Worm (Caenorhabditis elegans): ENCODE measurements around the gene eyg-1.

Gene eyg-1

DNA sequence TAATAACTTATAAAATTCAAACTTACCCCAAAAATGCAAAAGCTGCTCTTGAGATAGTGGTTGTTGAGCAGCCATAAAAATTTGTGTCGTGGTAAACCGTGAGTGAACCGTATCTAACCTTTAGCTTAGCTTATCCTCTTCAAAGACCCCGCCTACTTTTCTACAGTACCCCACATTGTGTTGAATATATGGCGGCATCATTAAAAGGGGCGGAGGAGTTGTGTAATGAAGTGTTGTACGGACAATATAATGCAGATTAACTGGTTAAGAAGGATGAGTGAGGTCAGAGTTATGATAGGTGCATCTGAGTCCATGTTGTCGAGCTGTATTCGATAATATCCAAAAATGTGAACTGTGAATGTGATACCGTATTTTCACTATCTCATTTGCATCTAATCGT is at the start of gene eyg-1:
Gene eyg-1 (minus strand): TSS at position 101 of the 400 bp plus-strand sequence.
- TF ChIP-seq F26F4.8 (GFP tag; conservative IDR thresholded peaks at IDR 0.05), result no peak
- TF ChIP-seq nhr-42 (GFP tag; IDR thresholded peaks at IDR 0.05), result no peak
- no peak for TF ChIP-seq nhr-10 (tag; optimal IDR thresholded peaks at IDR 0.05)
- no peak for TF ChIP-seq ces-1 (GFP tag; optimal IDR thresholded peaks at IDR 0.05)
- no peak for TF ChIP-seq sdz-12 (GFP tag; optimal IDR thresholded peaks at IDR 0.05)
- TF ChIP-seq zag-1 (tag; optimal IDR thresholded peaks at IDR 0.05), result no peak
- peak; percentile 53 for TF ChIP-seq aha-1 (tag)

DNA sequence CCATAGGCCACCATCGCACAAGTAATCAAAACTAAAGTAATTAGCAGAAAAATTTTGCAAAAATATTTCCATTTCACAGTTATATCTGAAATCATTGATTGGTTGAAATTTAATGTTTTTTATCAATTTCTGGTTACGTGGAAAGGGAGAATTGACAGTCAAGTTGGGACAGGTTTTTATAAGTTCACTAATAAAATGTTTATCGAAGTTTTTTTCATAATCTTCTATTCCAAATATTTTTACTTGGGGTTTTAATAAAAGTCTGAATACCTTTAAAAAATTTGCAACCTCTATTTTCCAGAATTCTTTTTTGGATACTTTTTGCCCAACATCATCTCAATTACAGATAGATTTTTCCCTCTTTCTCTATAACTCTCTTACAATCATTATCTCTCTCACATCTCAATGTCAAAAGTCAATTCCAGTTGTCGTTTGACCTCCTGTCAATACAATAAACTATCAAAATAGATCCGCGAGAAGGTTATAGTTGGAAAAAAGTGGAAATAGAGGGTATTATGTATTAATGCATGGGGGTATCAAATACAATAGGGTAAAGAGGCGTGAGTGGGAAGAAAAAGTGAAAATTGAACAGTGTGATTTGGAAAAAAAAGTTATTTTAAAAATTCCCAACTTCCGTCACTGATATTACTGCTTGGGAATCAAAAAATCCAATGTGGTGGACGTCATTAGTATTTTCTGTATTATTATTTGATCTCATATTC is 46.9 kb upstream of the eyg-1 start, which contains the start of the genes chil-2 and ctsa-3.2:
Gene chil-2 (minus strand): TSS at position 101 of the 722 bp plus-strand sequence.
Gene ctsa-3.2 (plus strand): TSS at position 672 of the 722 bp plus-strand sequence.
- TF ChIP-seq nhr-77 (tag; optimal IDR thresholded peaks at IDR 0.05), result no peak
- no peak for TF ChIP-seq hif-1 (tag; optimal IDR thresholded peaks at IDR 0.05)
- TF ChIP-seq spr-1 (tag; optimal IDR thresholded peaks at IDR 0.05), result no peak
- no peak for TF ChIP-seq lin-29 (GFP tag; IDR thresholded peaks at IDR 0.05)
- TF ChIP-seq Y48G9A.11 (GFP tag; IDR thresholded peaks at IDR 0.05), result no peak
- no peak for TF ChIP-seq aly-2 (tag; optimal IDR thresholded peaks at IDR 0.05)
- TF ChIP-seq daf-8 (GFP tag; IDR thresholded peaks at IDR 0.05), result no peak
- TF ChIP-seq ceh-20 (GFP tag; IDR thresholded peaks at IDR 0.05), result no peak

DNA sequence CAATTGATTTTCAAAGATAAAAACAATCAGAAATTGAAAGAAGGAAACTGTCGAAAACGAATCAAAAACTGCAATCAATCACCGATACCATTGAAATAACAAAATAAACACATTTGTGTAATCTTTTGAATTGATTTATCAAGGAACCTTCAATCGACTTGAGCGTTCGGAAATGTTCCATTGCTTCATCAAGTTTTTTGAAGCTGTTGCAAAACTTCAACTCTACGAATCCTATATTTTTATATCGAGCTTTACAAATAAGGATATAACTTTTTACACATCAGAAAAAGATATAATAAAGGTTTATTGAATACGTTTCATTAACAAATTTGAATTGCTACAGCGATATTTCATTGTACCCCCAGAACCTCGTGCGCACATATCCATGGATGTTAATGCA is 45.2 kb upstream of the eyg-1 start, which contains the start of gene chil-8:
Gene chil-8 (minus strand): TSS at position 101 of the 400 bp plus-strand sequence.
- peak; percentile 37 for TF ChIP-seq aha-1 (tag)
- TF ChIP-seq ZK337.2 (GFP tag; IDR thresholded peaks at IDR 0.05), result no peak

DNA sequence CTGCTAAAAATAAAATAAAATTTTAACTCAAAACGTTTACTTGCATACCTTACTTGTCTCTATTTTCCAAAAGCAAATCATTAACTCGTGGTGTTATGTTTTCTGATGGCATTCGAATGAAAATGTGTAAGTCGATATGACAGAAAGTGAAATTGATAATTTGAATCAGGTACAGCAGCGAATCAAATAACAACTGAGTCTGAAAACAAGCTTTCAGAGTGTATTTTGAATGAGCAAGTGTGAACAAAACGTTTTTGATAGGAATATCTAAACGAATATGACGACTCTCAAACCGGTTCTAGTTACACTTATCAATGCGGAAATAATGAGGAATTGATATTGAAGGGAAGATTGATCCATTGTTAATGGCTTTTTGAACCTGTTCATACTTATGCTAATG is 43.3 kb upstream of the eyg-1 start, which contains the start of gene chil-7:
Gene chil-7 (minus strand): TSS at position 112 of the 400 bp plus-strand sequence.
- TF ChIP-seq T20F7.1 (GFP tag; optimal IDR thresholded peaks at IDR 0.05) (no peak), unc-62 (GFP tag; optimal IDR thresholded peaks at IDR 0.05 in 1 of 2) (peak in 1 of 2 experiments; percentile 97), unc-62 (tag; optimal IDR thresholded peaks at IDR 0.05) (no peak)

DNA sequence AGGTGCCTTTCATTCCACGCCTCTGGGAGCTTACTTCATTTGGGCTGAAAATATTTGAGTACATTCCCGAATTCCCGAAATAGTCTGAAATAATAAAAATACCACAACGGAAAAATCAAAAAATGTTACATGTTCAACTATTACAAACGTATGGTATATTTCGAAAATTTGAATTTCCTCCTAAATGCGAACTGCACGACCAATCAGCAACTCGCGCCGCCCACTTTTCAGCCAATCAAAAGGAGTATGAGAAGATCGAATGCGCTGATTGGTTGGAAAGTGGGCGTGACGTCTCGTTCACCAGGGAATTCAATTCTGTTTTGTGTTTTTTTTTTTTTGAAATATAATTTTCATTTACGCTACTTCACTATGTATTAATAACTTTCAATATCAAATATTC is 40.9 kb upstream of the eyg-1 start, which contains the start of gene old-1:
Gene old-1 (minus strand): TSS at position 50 of the 400 bp plus-strand sequence.
- TF ChIP-seq nhr-28 (tag; optimal IDR thresholded peaks at IDR 0.05), result no peak
- no peak for TF ChIP-seq madf-5 (GFP tag; IDR thresholded peaks at IDR 0.05)
- no peak for TF ChIP-seq Y48G9A.11 (GFP tag; IDR thresholded peaks at IDR 0.05)
- no peak for TF ChIP-seq F37D6.2 (tag; optimal IDR thresholded peaks at IDR 0.05)
- no peak for TF ChIP-seq nhr-48 (tag; optimal IDR thresholded peaks at IDR 0.05)
- TF ChIP-seq hlh-30 (tag; optimal IDR thresholded peaks at IDR 0.05; ENCODE audit: insufficient read depth), result no peak
- TF ChIP-seq snpc-4 (tag; optimal IDR thresholded peaks at IDR 0.05), result no peak
- no peak for TF ChIP-seq nhr-6 (tag; optimal IDR thresholded peaks at IDR 0.05)

DNA sequence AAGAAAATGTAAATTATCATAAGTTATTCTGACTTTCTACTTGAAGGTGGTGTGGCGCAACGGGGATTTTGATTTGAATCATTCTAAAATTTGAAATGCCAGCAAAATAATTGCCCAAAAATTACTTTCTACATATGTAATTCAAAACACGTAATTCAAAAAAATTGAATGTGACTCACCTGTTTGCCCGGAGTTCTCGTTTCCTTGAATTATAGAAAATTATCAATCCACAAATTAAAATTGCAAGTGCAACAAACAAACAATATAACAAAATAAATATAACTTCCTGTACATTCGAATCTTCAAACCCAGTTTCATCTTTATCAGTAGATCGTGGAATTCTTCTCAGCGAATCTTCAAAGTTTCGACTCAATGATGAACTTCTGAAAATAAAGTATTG is 40.5 kb upstream of the eyg-1 start:
- TF ChIP-seq pqm-1 (tag; optimal IDR thresholded peaks at IDR 0.05), result no peak
- TF ChIP-seq ceh-32 (tag; optimal IDR thresholded peaks at IDR 0.05; ENCODE audit: poor library complexity), result no peak
- no peak for TF ChIP-seq ztf-7 (tag; optimal IDR thresholded peaks at IDR 0.05)
- TF ChIP-seq nhr-6 (tag; optimal IDR thresholded peaks at IDR 0.05), result no peak
- no peak for TF ChIP-seq nhr-25 (tag; optimal IDR thresholded peaks at IDR 0.05; ENCODE audit: borderline replicate concordance, insufficient read depth)
- no peak for TF ChIP-seq lin-1 (GFP tag; IDR thresholded peaks at IDR 0.05)
- TF ChIP-seq ctbp-1 (GFP tag; IDR thresholded peaks at IDR 0.05), result no peak
- TF ChIP-seq ama-1 (optimal IDR thresholded peaks at IDR 0.05), result no peak
- TF ChIP-seq daf-12 (tag; optimal IDR thresholded peaks at IDR 0.05), result no peak
- no peak for TF ChIP-seq nhr-77 (tag; optimal IDR thresholded peaks at IDR 0.05)
- TF ChIP-seq ceh-20 (GFP tag; IDR thresholded peaks at IDR 0.05), result no peak
- peak in 1 of 2 experiments; percentile 65 for TF ChIP-seq unc-62 (GFP tag; optimal IDR thresholded peaks at IDR 0.05 in 1 of 2)
- TF ChIP-seq unc-62 (tag; optimal IDR thresholded peaks at IDR 0.05), result no peak
- TF ChIP-seq nhr-42 (GFP tag; IDR thresholded peaks at IDR 0.05), result no peak
- no peak for TF ChIP-seq spr-1 (tag; optimal IDR thresholded peaks at IDR 0.05)
- TF ChIP-seq rbr-2 (tag; optimal IDR thresholded peaks at IDR 0.05), result no peak
- TF ChIP-seq aha-1 (tag), result peak; percentile 63

All from whole organism, L4 larva.